Fruit fly (Drosophila melanogaster): Measurements from ENCODE around the gene elm.

elm gene

DNA sequence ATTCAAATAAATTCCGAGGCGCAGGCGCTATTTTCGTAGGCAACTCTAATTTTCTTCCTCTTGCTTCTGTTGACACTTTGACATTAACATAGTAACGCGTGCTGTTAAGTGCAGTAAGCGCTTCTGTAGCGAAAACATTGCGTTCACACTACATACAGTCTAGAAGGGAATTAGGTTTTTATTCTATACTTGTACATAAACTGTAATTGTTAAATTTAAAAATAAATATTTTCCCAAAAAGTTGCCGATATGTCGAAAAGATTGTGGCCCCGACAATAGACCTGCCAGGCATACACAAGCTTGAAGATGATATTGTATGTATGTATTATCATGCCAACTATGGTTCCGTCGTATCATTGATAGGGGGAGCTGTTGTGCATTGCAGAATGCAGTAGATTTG lies 48.2 kb downstream of the elm start, which contains the start of gene asl (continued):
- TF ChIP-seq CG3726 (GFP tag; IDR thresholded peaks at IDR 0.05) (no peak), CG6654 (GFP tag; optimal IDR thresholded peaks at IDR 0.05) (peak; percentile 38), TFAM (GFP tag; optimal IDR thresholded peaks at IDR 0.05) (no peak), CG31388 (GFP tag; optimal IDR thresholded peaks at IDR 0.05) (no peak), gce (GFP tag; IDR thresholded peaks at IDR 0.05) (0 out of 3 replicates have a peak, but pooled peaks have one; percentile 50), bcd (GFP tag; optimal IDR thresholded peaks at IDR 0.05) (peak; percentile 62), Doc3 (GFP tag; IDR thresholded peaks at IDR 0.05; ENCODE audit: partially characterized antibody) (no peak), Hr39 (optimal IDR thresholded peaks at IDR 0.05) (no peak), CG15479 (GFP tag; optimal IDR thresholded peaks at IDR 0.05) (peak; percentile 41), CG6175 (GFP tag; IDR thresholded peaks at IDR 0.05) (no peak), tup (GFP tag; optimal IDR thresholded peaks at IDR 0.05) (peak; percentile 9), Hr51 (GFP tag; optimal IDR thresholded peaks at IDR 0.05) (no peak), CG17359 (tag; optimal IDR thresholded peaks at IDR 0.05) (peak; percentile 70), Fer3 (tag; optimal IDR thresholded peaks at IDR 0.05) (peak; percentile 60), CG32532 (GFP tag; IDR thresholded peaks at IDR 0.05) (peak; percentile 76), hb (GFP tag; IDR thresholded peaks at IDR 0.05; ENCODE audit: partially characterized antibody) (no peak), D19B (GFP tag; optimal IDR thresholded peaks at IDR 0.05) (no peak), Myb (GFP tag; optimal IDR thresholded peaks at IDR 0.05) (peak; percentile 44), CG13287 (GFP tag; IDR thresholded peaks at IDR 0.05; ENCODE audit: partially characterized antibody) (peak; percentile 19; the same call in 1 of the 2 replicates), slou (GFP tag; optimal IDR thresholded peaks at IDR 0.05) (no peak), Fer2 (tag; optimal IDR thresholded peaks at IDR 0.05) (peak; percentile 43), CG1602 (GFP tag; optimal IDR thresholded peaks at IDR 0.05) (peak; percentile 38), CG4282 (GFP tag; optimal IDR thresholded peaks at IDR 0.05) (no peak), pfk (GFP tag; optimal IDR thresholded peaks at IDR 0.05) (no peak), CG9215 (GFP tag; IDR thresholded peaks at IDR 0.05) (peak; percentile 26; the same call in 1 of the 2 replicates), Blimp-1 (GFP tag; optimal IDR thresholded peaks at IDR 0.05) (no peak), CG14050 (GFP tag; IDR thresholded peaks at IDR 0.05) (peak; percentile 37; the same call in 1 of the 3 replicates), tin (GFP tag; optimal IDR thresholded peaks at IDR 0.05) (peak; percentile 58), sd (tag; optimal IDR thresholded peaks at IDR 0.05) (peak; percentile 82), CG15073 (GFP tag; optimal IDR thresholded peaks at IDR 0.05) (no peak), GATAe (GFP tag; conservative IDR thresholded peaks at IDR 0.05) (no peak), CG14710 (tag; optimal IDR thresholded peaks at IDR 0.05) (peak; percentile 88), mld (GFP tag; IDR thresholded peaks at IDR 0.05; ENCODE audit: partially characterized antibody) (no peak), Nf-YB (GFP tag; optimal IDR thresholded peaks at IDR 0.05) (peak; percentile 33), CG14014 (GFP tag; IDR thresholded peaks at IDR 0.05) (peak; percentile 57; the same call in 1 of the 2 replicates), unpg (GFP tag; optimal IDR thresholded peaks at IDR 0.05) (peak; percentile 72), exex (tag; optimal IDR thresholded peaks at IDR 0.05) (no peak), CG11696 (GFP tag; IDR thresholded peaks at IDR 0.05) (0 out of 2 replicates have a peak, but pooled peaks have one; percentile 26), odd (GFP tag; optimal IDR thresholded peaks at IDR 0.05) (no peak), CG17385 (GFP tag; optimal IDR thresholded peaks at IDR 0.05) (peak; percentile 99), CG11093 (GFP tag; IDR thresholded peaks at IDR 0.05) (no peak), Sry-β (GFP tag; optimal IDR thresholded peaks at IDR 0.05) (peak; percentile 19), Tbp (GFP tag; optimal IDR thresholded peaks at IDR 0.05) (peak; percentile 2), sim (GFP tag; IDR thresholded peaks at IDR 0.05) (no peak), gem (tag; optimal IDR thresholded peaks at IDR 0.05) (peak; percentile 79), tll (GFP tag; optimal IDR thresholded peaks at IDR 0.05) (no peak), dm (GFP tag; optimal IDR thresholded peaks at IDR 0.05) (peak; percentile 31), CG12744 (GFP tag; optimal IDR thresholded peaks at IDR 0.05) (peak; percentile 32), gsb (GFP tag; IDR thresholded peaks at IDR 0.05) (no peak), danr (GFP tag; IDR thresholded peaks at IDR 0.05) (no peak)

Measured in whole organism, embryonic.